Worm (Caenorhabditis elegans) whole organism, L3 larva: ENCODE results near the gene sem-5.

ENCODE experiments used
- ama-1 ChIP-seq: fragments of 150-350 bp; optimal IDR thresholded peaks from 2 replicates; lab custom pipeline; 2018
- daf-12 ChIP-seq: fragments of 150-350 bp; optimal IDR thresholded peaks from 2 replicates; lab custom pipeline; 2014; ENCODE audit warnings: missing biosample characterization, missing genetic modification reagents, missing genetic modification characterization
- egl-27 ChIP-seq: sonication (generic microtip); optimal IDR thresholded peaks from 4 replicates; lab custom pipeline; 2017; ENCODE audit warnings: missing biosample characterization, missing genetic modification reagents, missing genetic modification characterization
- nhr-12 ChIP-seq: fragments of 150-350 bp; optimal IDR thresholded peaks from 2 replicates; lab custom pipeline; 2014; ENCODE audit warnings: missing biosample characterization, missing genetic modification characterization
- nhr-25 ChIP-seq: sonication (generic microtip); optimal IDR thresholded peaks from 2 replicates; lab custom pipeline; 2017; ENCODE audit warnings: missing biosample characterization, missing genetic modification characterization
- pha-4 ChIP-seq: fragments of 150-350 bp; optimal IDR thresholded peaks from 2 replicates; lab custom pipeline; 2014; ENCODE audit warnings: missing biosample characterization, missing genetic modification reagents, missing genetic modification characterization
- unc-39 ChIP-seq: sonication (generic microtip); optimal IDR thresholded peaks from 4 replicates; lab custom pipeline; 2017; ENCODE audit warnings: missing biosample characterization, missing genetic modification characterization

- TF ChIP-seq daf-12 (tag; lab: Kevin White, UChicago): no peak
- no peak for TF ChIP-seq pha-4 (tag; lab: Kevin White, UChicago)
- peak; percentile 79 for TF ChIP-seq egl-27 (tag; lab: Kevin White, UChicago)
- peak; percentile 27 for TF ChIP-seq nhr-25 (tag; lab: Kevin White, UChicago)
- no peak for TF ChIP-seq nhr-12 (tag; lab: Kevin White, UChicago)
- no peak for TF ChIP-seq unc-39 (tag; lab: Kevin White, UChicago)
- TF ChIP-seq ama-1: no peak
Measured at ce11 chrX:7990282-7990681, 28.8 kb upstream of the sem-5 start.
